Worm (Caenorhabditis elegans): ENCODE results near the gene mog-4.

Gene mog-4

ce11 chrII:14599933-14600630 is 38.7 kb upstream of the mog-4 start (continued):
- no peak for TF ChIP-seq ztf-11 (tag; optimal IDR thresholded peaks at IDR 0.05)
- no peak for TF ChIP-seq snpc-1.2 (GFP tag; IDR thresholded peaks at IDR 0.05)
- no peak for TF ChIP-seq spr-1 (tag; optimal IDR thresholded peaks at IDR 0.05)
- TF ChIP-seq nhr-102 (tag; optimal IDR thresholded peaks at IDR 0.05): no peak
- TF ChIP-seq mep-1 (tag; optimal IDR thresholded peaks at IDR 0.05): peak; percentile 14
- TF ChIP-seq mdt-29 (GFP tag; IDR thresholded peaks at IDR 0.05): no peak
- no peak for TF ChIP-seq lin-29 (GFP tag; IDR thresholded peaks at IDR 0.05)
- no peak for TF ChIP-seq nhr-10 (tag; optimal IDR thresholded peaks at IDR 0.05)
- no peak for TF ChIP-seq lin-39 (tag; optimal IDR thresholded peaks at IDR 0.05)
- 0 out of 2 replicates have a peak, but pooled peaks have one; percentile 57 for TF ChIP-seq saeg-2 (GFP tag; IDR thresholded peaks at IDR 0.05)
- TF ChIP-seq hlh-30 (tag; optimal IDR thresholded peaks at IDR 0.05; ENCODE audit: insufficient read depth): peak; percentile 32

ce11 chrII:14599284-14599862 is 38.0 kb upstream of the mog-4 start:
- TF ChIP-seq nhr-28 (tag; optimal IDR thresholded peaks at IDR 0.05): peak; percentile 43
- TF ChIP-seq Y105C5A.15 (GFP tag; IDR thresholded peaks at IDR 0.05): 0 out of 2 replicates have a peak, but pooled peaks have one; percentile 58
- TF ChIP-seq aha-1 (tag): peak; percentile 54
- TF ChIP-seq daf-16 (GFP tag; optimal IDR thresholded peaks at IDR 0.05): no peak
- TF ChIP-seq daf-16 (tag; optimal IDR thresholded peaks at IDR 0.05): peak; percentile 79
- TF ChIP-seq hlh-30 (tag; optimal IDR thresholded peaks at IDR 0.05; ENCODE audit: insufficient read depth): peak; percentile 12
- TF ChIP-seq F10B5.3 (tag; optimal IDR thresholded peaks at IDR 0.05): no peak
- no peak for TF ChIP-seq F26F4.8 (GFP tag; conservative IDR thresholded peaks at IDR 0.05)
- peak; percentile 24 for TF ChIP-seq dve-1 (tag; optimal IDR thresholded peaks at IDR 0.05; ENCODE audit: insufficient read depth)

- TF ChIP-seq mdl-1 (tag; optimal IDR thresholded peaks at IDR 0.05): peak in 1 of 2 experiments; percentile 75
- peak; percentile 45 for TF ChIP-seq pqm-1 (tag; optimal IDR thresholded peaks at IDR 0.05)
- TF ChIP-seq php-3 (GFP tag; IDR thresholded peaks at IDR 0.05): peak; percentile 51
- TF ChIP-seq pha-4 (GFP tag; IDR thresholded peaks at IDR 0.05): peak; percentile 23; the same call in 1 of the 2 replicates
- no peak for TF ChIP-seq pha-4 (tag; optimal IDR thresholded peaks at IDR 0.05)
- no peak for TF ChIP-seq ceh-32 (tag; optimal IDR thresholded peaks at IDR 0.05; ENCODE audit: poor library complexity)
- no peak for TF ChIP-seq skn-1 (tag; optimal IDR thresholded peaks at IDR 0.05)
- TF ChIP-seq nhr-6 (tag; optimal IDR thresholded peaks at IDR 0.05): peak; percentile 41
- TF ChIP-seq lin-29 (GFP tag; IDR thresholded peaks at IDR 0.05): no peak
- TF ChIP-seq nhr-10 (tag; optimal IDR thresholded peaks at IDR 0.05): peak; percentile 67
- TF ChIP-seq dpl-1 (GFP tag; optimal IDR thresholded peaks at IDR 0.05): peak; percentile 21
- peak; percentile 58; the same call in 1 of the 2 replicates for TF ChIP-seq lin-1 (GFP tag; IDR thresholded peaks at IDR 0.05)
- TF ChIP-seq nhr-42 (GFP tag; IDR thresholded peaks at IDR 0.05): peak; percentile 73
- TF ChIP-seq nhr-77 (tag; optimal IDR thresholded peaks at IDR 0.05): peak; percentile 95
- TF ChIP-seq dmd-6 (GFP tag; IDR thresholded peaks at IDR 0.05): peak; percentile 77
- peak; percentile 68 for TF ChIP-seq nhr-48 (tag; optimal IDR thresholded peaks at IDR 0.05)
- TF ChIP-seq ZK546.5 (tag; optimal IDR thresholded peaks at IDR 0.05): no peak
- TF ChIP-seq daf-16 (GFP tag; optimal IDR thresholded peaks at IDR 0.05): peak; percentile 13 to 74
- peak; percentile 90 for TF ChIP-seq daf-16 (tag; optimal IDR thresholded peaks at IDR 0.05)
- peak; percentile 48 for TF ChIP-seq nhr-102 (tag; optimal IDR thresholded peaks at IDR 0.05)
- TF ChIP-seq T26A8.4 (GFP tag; IDR thresholded peaks at IDR 0.05): peak; percentile 61; the same call in 1 of the 2 replicates
- no peak for TF ChIP-seq nhr-41 (GFP tag; IDR thresholded peaks at IDR 0.05)
- peak; percentile 59 for TF ChIP-seq hmg-1.1 (GFP tag; IDR thresholded peaks at IDR 0.05)
- TF ChIP-seq dmd-8 (GFP tag; IDR thresholded peaks at IDR 0.05): no peak
- TF ChIP-seq unc-39 (tag; optimal IDR thresholded peaks at IDR 0.05): no peak
- peak; percentile 37 for TF ChIP-seq lin-13 (GFP tag; optimal IDR thresholded peaks at IDR 0.05)
- TF ChIP-seq gei-8 (GFP tag; optimal IDR thresholded peaks at IDR 0.05): no peak
- no peak for TF ChIP-seq lim-7 (GFP tag; IDR thresholded peaks at IDR 0.05)
- TF ChIP-seq aha-1 (tag): peak; percentile 95
- TF ChIP-seq snpc-4 (tag; optimal IDR thresholded peaks at IDR 0.05): no peak
- peak; percentile 99 for TF ChIP-seq dve-1 (tag; optimal IDR thresholded peaks at IDR 0.05; ENCODE audit: insufficient read depth)
- TF ChIP-seq zip-2 (tag; optimal IDR thresholded peaks at IDR 0.05): no peak
- no peak for TF ChIP-seq jun-1 (tag; optimal IDR thresholded peaks at IDR 0.05)
- peak; percentile 91 for TF ChIP-seq hlh-11 (tag; optimal IDR thresholded peaks at IDR 0.05)
These were observed 37.0 kb upstream of the mog-4 start for ce11 chrII:14598367-14598766.

Measured in whole organism, L4 larva.